Worm (Caenorhabditis elegans) whole organism, late embryonic: ENCODE data around the gene rtfo-1.

ENCODE experiments used
- ama-1 ChIP-seq: fragments of 150-350 bp; optimal IDR thresholded peaks from 2 replicates; lab custom pipeline; 2014
- madf-2 ChIP-seq: sonication (generic microtip); optimal IDR thresholded peaks from 2 replicates; lab custom pipeline; 2017; ENCODE audit warnings: missing genetic modification characterization, missing compliant biosample characterization
- nhr-11 ChIP-seq: fragments of 150-350 bp; optimal IDR thresholded peaks from 2 replicates; lab custom pipeline; 2014; ENCODE audit warnings: missing biosample characterization, missing genetic modification characterization
- pha-2 ChIP-seq: sonication (generic microtip); optimal IDR thresholded peaks from 2 replicates; lab custom pipeline; 2017; ENCODE audit warnings: mild to moderate bottlenecking, missing genetic modification characterization, missing compliant biosample characterization
- pqm-1 ChIP-seq: sonication (generic microtip); optimal IDR thresholded peaks from 2 replicates; lab custom pipeline; 2016; ENCODE audit warnings: missing genetic modification characterization, missing compliant biosample characterization

ce11 chrV:9629643-9630042 lies 47.2 kb upstream of the rtfo-1 start, which contains the start of gene col-146:
- TF ChIP-seq pqm-1 (tag; lab: Kevin White, UChicago) (no peak), ama-1 (lab: Kevin White, UChicago) (no peak), nhr-11 (tag; lab: Kevin White, UChicago) (no peak), madf-2 (tag; lab: Kevin White, UChicago) (no peak), pha-2 (tag; lab: Kevin White, UChicago) (no peak)
